Worm (Caenorhabditis elegans) whole organism, L4/young adult: ENCODE measurements around the gene smim-14.

Experiments used
- W03F9.2 ChIP-seq: fragments of 150-350 bp; optimal IDR thresholded peaks from 2 replicates; lab custom pipeline; 2014; ENCODE audit warnings: missing biosample characterization, missing genetic modification characterization
- dao-5 ChIP-seq: sonication (generic microtip); optimal IDR thresholded peaks from 2 replicates; lab custom pipeline; 2016; ENCODE audit warnings: missing genotype, missing genetic modification characterization, moderate library complexity, missing compliant biosample characterization

- TF ChIP-seq W03F9.2 (tag; lab: Kevin White, UChicago): no peak
- no peak for TF ChIP-seq dao-5 (tag; lab: Kevin White, UChicago)
Measured at ce11 chrIII:3499850-3500249, 30.3 kb upstream of the smim-14 start.
